Worm (Caenorhabditis elegans) whole organism, young adult: ENCODE results near the gene C14B9.10.

ENCODE experiments used
- B0035.1 ChIP-seq: sonication (generic microtip); optimal IDR thresholded peaks from 2 replicates; lab custom pipeline; 2016; ENCODE audit warnings: missing genetic modification characterization, mild to moderate bottlenecking, missing compliant biosample characterization, missing genotype, missing genetic modification reagents
- B0261.1 ChIP-seq: sonication (generic microtip); optimal IDR thresholded peaks from 2 replicates; lab custom pipeline; 2016; ENCODE audit warnings: mild to moderate bottlenecking, missing genetic modification characterization, moderate library complexity, missing compliant biosample characterization
- D2030.7 ChIP-seq: fragments of 200-800 bp; sonication (Bioruptor generic); IDR thresholded peaks from 2 replicates; pipeline ENCODE4 v1.3.6; 2022; ENCODE audit warnings: missing genetic modification reagents, missing genetic modification characterization, missing compliant biosample characterization
- F33H1.4 ChIP-seq: fragments of 200-800 bp; sonication (Bioruptor generic); IDR thresholded peaks from 2 replicates; pipeline ENCODE4 v1.3.6; 2022; ENCODE audit warnings: missing genetic modification reagents, missing genetic modification characterization, missing compliant biosample characterization
- F52B5.7 ChIP-seq: sonication (generic microtip); optimal IDR thresholded peaks from 2 replicates; lab custom pipeline; 2016; ENCODE audit warnings: mild to moderate bottlenecking, missing genetic modification characterization, missing compliant biosample characterization
- F55B11.4 ChIP-seq: sonication (generic microtip); optimal IDR thresholded peaks from 2 replicates; lab custom pipeline; 2016; ENCODE audit warnings: missing compliant biosample characterization, missing genetic modification characterization, borderline replicate concordance; ENCODE audit not compliant: insufficient read depth
- T07F8.4 ChIP-seq: sonication (generic microtip); optimal IDR thresholded peaks from 2 replicates; lab custom pipeline; 2016; ENCODE audit warnings: mild to moderate bottlenecking, missing genetic modification characterization, moderate library complexity, missing compliant biosample characterization
- Y53G8AR.9 ChIP-seq: fragments of 200-800 bp; sonication (Bioruptor generic); conservative IDR thresholded peaks from 2 replicates; pipeline ENCODE4 v1.3.6; 2022; ENCODE audit warnings: missing genetic modification reagents, missing genetic modification characterization, missing compliant biosample characterization
- Y79H2A.3 ChIP-seq: fragments of 200-800 bp; sonication (Bioruptor generic); conservative IDR thresholded peaks from 2 replicates; pipeline ENCODE4 v1.3.6; 2022; ENCODE audit warnings: missing genetic modification reagents, missing genetic modification characterization, missing compliant biosample characterization
- Y95B8A.8 ChIP-seq: fragments of 200-800 bp; sonication (Bioruptor generic); IDR thresholded peaks from 2 replicates; pipeline ENCODE4 v1.3.6; 2022; ENCODE audit warnings: missing genetic modification reagents, missing genetic modification characterization, missing compliant biosample characterization
- ZK185.1 ChIP-seq: sonication (generic microtip); optimal IDR thresholded peaks from 2 replicates; lab custom pipeline; 2016; ENCODE audit warnings: mild to moderate bottlenecking, missing genetic modification characterization, missing compliant biosample characterization; ENCODE audit not compliant: poor library complexity, severe bottlenecking
- ama-1 ChIP-seq, 3 experiments: fragments of 150-350 bp in 1 of 3; sonication (generic microtip) in 2 of 3; optimal IDR thresholded peaks; 2 replicates each; lab custom pipeline; 2014 to 2018; ENCODE audit warnings: missing biosample characterization in 2 of 3, missing genetic modification characterization in 2 of 3, missing genetic modification reagents in 2 of 3
- aptf-3 ChIP-seq: fragments of 200-800 bp; sonication (Bioruptor generic); IDR thresholded peaks from 2 replicates; pipeline ENCODE4 v1.3.6; 2022; ENCODE audit warnings: missing genetic modification characterization, missing compliant biosample characterization
- attf-3 ChIP-seq: fragments of 200-800 bp; sonication (Bioruptor generic); conservative IDR thresholded peaks from 2 replicates; pipeline ENCODE4 v1.3.6; 2022; ENCODE audit warnings: missing genetic modification reagents, missing genetic modification characterization, missing compliant biosample characterization
- attf-5 ChIP-seq: fragments of 200-800 bp; sonication (Bioruptor generic); optimal IDR thresholded peaks from 2 replicates; lab custom pipeline; 2018; ENCODE audit warnings: mild to moderate bottlenecking, missing genetic modification characterization, missing compliant biosample characterization
- bed-1 ChIP-seq: fragments of 200-800 bp; sonication (Bioruptor generic); IDR thresholded peaks from 2 replicates; pipeline ENCODE4 v1.3.6; 2022; ENCODE audit warnings: missing genetic modification reagents, missing genetic modification characterization, missing compliant biosample characterization
- cebp-1 ChIP-seq, 2 experiments: fragments of 200-800 bp in 1 of 2; sonication (Bioruptor generic) in 1 of 2; sonication (generic microtip) in 1 of 2; IDR thresholded peaks in 1 of 2; optimal IDR thresholded peaks in 1 of 2; 2 replicates each; pipeline versions ENCODE4 v1.3.6 to Lab custom; 2017 to 2022; ENCODE audit warnings: missing compliant biosample characterization in 2 of 2, missing genetic modification characterization in 2 of 2, mild to moderate bottlenecking in 1 of 2, missing genetic modification reagents in 1 of 2, moderate library complexity in 1 of 2
- ceh-58 ChIP-seq: fragments of 200-800 bp; sonication (Bioruptor generic); IDR thresholded peaks from 2 replicates; pipeline ENCODE4 v1.3.6; 2022; ENCODE audit warnings: missing genetic modification characterization, missing compliant biosample characterization
- die-1 ChIP-seq: sonication (generic microtip); optimal IDR thresholded peaks from 2 replicates; lab custom pipeline; 2016; ENCODE audit warnings: missing genotype, mild to moderate bottlenecking, missing genetic modification characterization, missing compliant biosample characterization
- dox-1 ChIP-seq: fragments of 200-800 bp; sonication (Bioruptor generic); IDR thresholded peaks from 2 replicates; pipeline ENCODE4 v1.3.6; 2022; ENCODE audit warnings: missing genetic modification reagents, missing genetic modification characterization, missing compliant biosample characterization
- dpl-1 ChIP-seq: fragments of 150-350 bp; optimal IDR thresholded peaks from 2 replicates; lab custom pipeline; 2014; ENCODE audit warnings: missing biosample characterization, missing genetic modification reagents, missing genetic modification characterization
- egrh-3 ChIP-seq: fragments of 200-800 bp; sonication (Bioruptor generic); IDR thresholded peaks from 2 replicates; pipeline ENCODE4 v1.3.6; 2022; ENCODE audit warnings: missing genetic modification reagents, missing genetic modification characterization, missing compliant biosample characterization
- him-1 ChIP-seq: sonication (generic microtip); optimal IDR thresholded peaks from 2 replicates; lab custom pipeline; 2016; ENCODE audit warnings: missing genotype, missing genetic modification reagents, missing genetic modification characterization, missing compliant biosample characterization
- hmg-1.2 ChIP-seq: fragments of 200-800 bp; sonication (Bioruptor generic); IDR thresholded peaks from 2 replicates; pipeline ENCODE4 v1.3.6; 2022; ENCODE audit warnings: missing genetic modification reagents, missing genetic modification characterization, missing compliant biosample characterization
- let-526 ChIP-seq: fragments of 200-800 bp; sonication (Bioruptor generic); IDR thresholded peaks from 2 replicates; pipeline ENCODE4 v1.3.6; 2022; ENCODE audit warnings: missing genetic modification reagents, missing genetic modification characterization, missing compliant biosample characterization
- lin-26 ChIP-seq: fragments of 200-800 bp; sonication (Bioruptor generic); IDR thresholded peaks from 2 replicates; pipeline ENCODE4 v1.3.6; 2022; ENCODE audit warnings: missing genetic modification reagents, missing genetic modification characterization, missing compliant biosample characterization
- lin-54 ChIP-seq: fragments of 200-800 bp; sonication (Bioruptor generic); optimal IDR thresholded peaks from 2 replicates; lab custom pipeline; 2018; ENCODE audit warnings: mild to moderate bottlenecking, missing genetic modification characterization, missing compliant biosample characterization
- madf-10 ChIP-seq: sonication (generic microtip); optimal IDR thresholded peaks from 2 replicates; lab custom pipeline; 2016; ENCODE audit warnings: mild to moderate bottlenecking, missing genetic modification characterization, missing compliant biosample characterization
- madf-6 ChIP-seq: fragments of 200-800 bp; sonication (Bioruptor generic); IDR thresholded peaks from 2 replicates; pipeline ENCODE4 v1.3.6; 2022; ENCODE audit warnings: missing genetic modification reagents, missing genetic modification characterization, missing compliant biosample characterization
- mcd-1 ChIP-seq: fragments of 200-800 bp; sonication (Bioruptor generic); IDR thresholded peaks from 2 replicates; pipeline ENCODE4 v1.3.6; 2022; ENCODE audit warnings: missing genetic modification reagents, missing genetic modification characterization, missing compliant biosample characterization
- mxl-1 ChIP-seq: sonication (generic microtip); optimal IDR thresholded peaks from 2 replicates; lab custom pipeline; 2016; ENCODE audit warnings: missing genetic modification characterization, missing compliant biosample characterization
- nfyb-1 ChIP-seq: fragments of 200-800 bp; sonication (Bioruptor generic); IDR thresholded peaks from 2 replicates; pipeline ENCODE4 v1.3.6; 2022; ENCODE audit warnings: missing genetic modification reagents, missing genetic modification characterization, missing compliant biosample characterization
- nhr-90 ChIP-seq: sonication (generic microtip); optimal IDR thresholded peaks from 2 replicates; lab custom pipeline; 2016; ENCODE audit warnings: missing genotype, mild to moderate bottlenecking, missing genetic modification characterization, missing compliant biosample characterization
- pbrm-1 ChIP-seq: fragments of 200-800 bp; sonication (Bioruptor generic); IDR thresholded peaks from 2 replicates; pipeline ENCODE4 v1.3.6; 2022; ENCODE audit warnings: missing genetic modification reagents, missing genetic modification characterization, missing compliant biosample characterization
- rcor-1 ChIP-seq: fragments of 200-800 bp; sonication (Bioruptor generic); IDR thresholded peaks from 2 replicates; pipeline ENCODE4 v1.3.6; 2022; ENCODE audit warnings: missing genetic modification reagents, missing genetic modification characterization, missing compliant biosample characterization
- rpc-1 ChIP-seq, 2 experiments: fragments of 150-350 bp in 1 of 2; sonication (generic microtip) in 1 of 2; optimal IDR thresholded peaks; 2 replicates each; lab custom pipeline; 2014 to 2018; ENCODE audit warnings: missing biosample characterization in 1 of 2, missing genetic modification characterization in 1 of 2, missing genetic modification reagents in 1 of 2, missing genotype in 1 of 2
- sea-2 ChIP-seq: fragments of 200-800 bp; sonication (Bioruptor generic); IDR thresholded peaks from 2 replicates; pipeline ENCODE4 v1.3.6; 2022; ENCODE audit warnings: missing genetic modification characterization, missing compliant biosample characterization
- snpc-3.4 ChIP-seq: sonication (generic microtip); optimal IDR thresholded peaks from 2 replicates; lab custom pipeline; 2017; ENCODE audit warnings: missing genetic modification characterization, mild to moderate bottlenecking, missing compliant biosample characterization, antibody characterized with exemption, moderate library complexity, missing genotype, missing genetic modification reagents
- snpc-4 ChIP-seq, 5 experiments: fragments of 150-350 bp in 1 of 5; sonication (generic microtip) in 4 of 5; optimal IDR thresholded peaks; 2 replicates each; lab custom pipeline; 2014 to 2018; ENCODE audit warnings: missing genetic modification characterization in 5 of 5, missing biosample characterization in 3 of 5, antibody characterized with exemption in 2 of 5, mild to moderate bottlenecking in 2 of 5, missing compliant biosample characterization in 2 of 5, missing genotype in 2 of 5, moderate library complexity in 2 of 5, missing genetic modification reagents in 1 of 5
- tbp1 ChIP-seq: fragments of 200-800 bp; sonication (Bioruptor generic); optimal IDR thresholded peaks from 2 replicates; lab custom pipeline; 2018; ENCODE audit warnings: mild to moderate bottlenecking, missing genetic modification characterization, missing compliant biosample characterization
- unc-130 ChIP-seq: sonication (generic microtip); optimal IDR thresholded peaks from 2 replicates; lab custom pipeline; 2016; ENCODE audit warnings: missing genetic modification reagents, missing genetic modification characterization, missing compliant biosample characterization
- zim-3 ChIP-seq: sonication (generic microtip); optimal IDR thresholded peaks from 2 replicates; lab custom pipeline; 2017; ENCODE audit warnings: mild to moderate bottlenecking, missing genetic modification characterization, moderate library complexity, missing compliant biosample characterization
- ztf-18 ChIP-seq: sonication (generic microtip); optimal IDR thresholded peaks from 2 replicates; lab custom pipeline; 2016; ENCODE audit warnings: missing genotype, mild to moderate bottlenecking, missing genetic modification characterization, missing compliant biosample characterization
- ztf-25 ChIP-seq: fragments of 200-800 bp; sonication (Bioruptor generic); IDR thresholded peaks from 2 replicates; pipeline ENCODE4 v1.3.6; 2022; ENCODE audit warnings: missing genetic modification reagents, missing genetic modification characterization, missing compliant biosample characterization

The C14B9.10 gene

DNA sequence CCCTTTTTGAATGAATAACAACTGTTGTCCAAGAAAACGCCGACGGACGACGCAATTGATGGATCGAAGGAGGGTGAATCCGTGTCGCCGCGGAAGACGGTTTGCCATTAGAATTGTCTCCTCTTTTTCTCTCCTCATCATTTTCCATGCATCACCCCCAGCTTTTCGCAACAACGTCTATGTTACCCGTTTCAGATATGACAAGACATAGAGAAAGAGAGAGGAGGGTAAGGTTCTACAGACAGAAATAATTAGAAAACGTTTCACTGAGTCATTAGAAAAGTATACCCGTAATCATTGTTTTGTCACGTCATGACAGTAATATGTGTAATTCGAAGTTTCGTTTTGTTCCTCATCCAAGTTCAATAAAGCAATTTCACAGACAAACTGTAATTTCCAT is 24.9 kb upstream of the C14B9.10 start:
- no peak for TF ChIP-seq snpc-3.4
- TF ChIP-seq ztf-25, result no peak
- no peak for TF ChIP-seq aptf-3 (GFP tag; lab: Robert Waterston, UW)
- TF ChIP-seq lin-54 (GFP tag; lab: Kevin White, UChicago), result no peak
- TF ChIP-seq dpl-1 (GFP tag; lab: Kevin White, UChicago), result no peak

DNA sequence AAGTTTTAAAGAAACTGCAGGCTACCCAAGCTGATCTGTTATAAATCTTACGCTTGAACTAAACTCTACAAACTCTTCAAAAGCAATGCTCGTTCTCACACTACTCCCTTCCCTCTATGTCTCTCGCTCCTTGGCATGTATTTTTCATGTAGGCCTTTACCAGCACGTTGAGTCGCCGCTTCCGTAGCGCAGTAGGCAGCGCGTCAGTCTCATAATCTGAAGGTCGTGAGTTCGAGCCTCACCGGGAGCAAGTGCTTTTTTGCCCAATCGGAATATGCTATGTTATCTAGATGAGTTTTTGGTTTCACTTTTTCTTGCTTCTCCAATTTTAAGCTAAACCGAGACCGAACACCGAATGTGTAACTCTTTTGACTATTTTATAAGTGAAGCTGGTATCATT is 24.2 kb upstream of the C14B9.10 start:
- TF ChIP-seq Y95B8A.8 (no peak), rcor-1 (no peak), mxl-1 (tag; lab: Kevin White, UChicago) (peak; percentile 27), madf-10 (peak; percentile 21), B0035.1 (no peak), hmg-1.2 (GFP tag; lab: Robert Waterston, UW) (peak; percentile 68), let-526 (GFP tag; lab: Robert Waterston, UW) (peak; percentile 75), nfyb-1 (GFP tag; lab: Robert Waterston, UW) (peak; percentile 65; the same call in 1 of the 2 replicates), bed-1 (0 out of 2 replicates have a peak, but pooled peaks have one; percentile 22), madf-6 (peak; percentile 33; the same call in 1 of the 2 replicates), lin-54 (GFP tag; lab: Kevin White, UChicago) (peak; percentile 31), die-1 (tag; lab: Kevin White, UChicago) (peak; percentile 69), mcd-1 (peak; percentile 39; the same call in 1 of the 2 replicates), ZK185.1 (peak; percentile 70), egrh-3 (no peak), sea-2 (no peak), F33H1.4 (GFP tag; lab: Robert Waterston, UW) (0 out of 2 replicates have a peak, but pooled peaks have one; percentile 14), F55B11.4 (tag; lab: Kevin White, UChicago) (no peak), nhr-90 (tag; lab: Kevin White, UChicago) (peak; percentile 67), him-1 (tag; lab: Kevin White, UChicago) (peak; percentile 69), pbrm-1 (GFP tag; lab: Robert Waterston, UW) (0 out of 2 replicates have a peak, but pooled peaks have one; percentile 38), dox-1 (GFP tag; lab: Robert Waterston, UW) (peak; percentile 50), ceh-58 (GFP tag; lab: Robert Waterston, UW) (no peak), unc-130 (GFP tag; lab: Kevin White, UChicago) (no peak), attf-5 (GFP tag; lab: Kevin White, UChicago) (peak; percentile 14), lin-26 (GFP tag; lab: Robert Waterston, UW) (peak; percentile 80), zim-3 (tag; lab: Kevin White, UChicago) (peak; percentile 45), cebp-1 (GFP tag; IDR thresholded peaks at IDR 0.05; lab: Robert Waterston, UW) (no peak), cebp-1 (tag; optimal IDR thresholded peaks at IDR 0.05; lab: Kevin White, UChicago) (peak; percentile 53), Y53G8AR.9 (GFP tag; lab: Robert Waterston, UW) (no peak; the same call in 1 of the 2 replicates), B0261.1 (tag; lab: Kevin White, UChicago) (peak; percentile 81), ama-1 (optimal IDR thresholded peaks at IDR 0.05; lab: Kevin White, UChicago) (no peak), ama-1 (GFP tag; optimal IDR thresholded peaks at IDR 0.05; lab: Kevin White, UChicago) (peak in 1 of 2 experiments; percentile 57), Y79H2A.3 (GFP tag; lab: Robert Waterston, UW) (no peak), tbp1 (peak; percentile 95), D2030.7 (GFP tag; lab: Robert Waterston, UW) (peak; percentile 45; the same call in 1 of the 2 replicates), snpc-4 (GFP tag; optimal IDR thresholded peaks at IDR 0.05; lab: Kevin White, UChicago) (no peak), snpc-4 (tag; optimal IDR thresholded peaks at IDR 0.05; lab: Kevin White, UChicago) (peak in 2 of 4 experiments; percentile 38 to 57), snpc-3.4 (peak; percentile 28), attf-3 (GFP tag; lab: Robert Waterston, UW) (0 out of 2 replicates have a peak, but pooled peaks have one; percentile 22), ztf-18 (tag; lab: Kevin White, UChicago) (peak; percentile 53), T07F8.4 (tag; lab: Kevin White, UChicago) (peak; percentile 15), rpc-1 (optimal IDR thresholded peaks at IDR 0.05; lab: Kevin White, UChicago) (peak; percentile 71), rpc-1 (tag; optimal IDR thresholded peaks at IDR 0.05; lab: Kevin White, UChicago) (peak; percentile 82), F52B5.7 (tag; lab: Kevin White, UChicago) (peak; percentile 2)
